Worm (Caenorhabditis elegans) whole organism, L4 larva: ENCODE results near the gene sru-27.

Experiments used
- D1046.2 ChIP-seq: fragments of 200-800 bp; sonication (Bioruptor generic); IDR thresholded peaks from 2 replicates; pipeline ENCODE4 v1.3.6; 2022; ENCODE audit warnings: missing genetic modification characterization, missing compliant biosample characterization
- F37D6.2 ChIP-seq: sonication (generic microtip); optimal IDR thresholded peaks from 2 replicates; lab custom pipeline; 2016; ENCODE audit warnings: mild to moderate bottlenecking, missing genetic modification characterization, missing compliant biosample characterization
- T26A8.4 ChIP-seq: fragments of 200-800 bp; sonication (Bioruptor generic); IDR thresholded peaks from 2 replicates; pipeline ENCODE4 v1.3.6; 2022; ENCODE audit warnings: missing genetic modification characterization, missing compliant biosample characterization
- Y105C5A.15 ChIP-seq: fragments of 200-800 bp; sonication (Bioruptor generic); IDR thresholded peaks from 2 replicates; pipeline ENCODE4 v1.3.6; 2022; ENCODE audit warnings: missing genetic modification characterization, missing compliant biosample characterization
- Y5F2A.4 ChIP-seq: fragments of 200-800 bp; sonication (Bioruptor generic); optimal IDR thresholded peaks from 2 replicates; lab custom pipeline; 2018; ENCODE audit warnings: mild to moderate bottlenecking, missing genetic modification characterization, missing compliant biosample characterization
- ama-1 ChIP-seq: fragments of 150-350 bp; optimal IDR thresholded peaks from 2 replicates; lab custom pipeline; 2014; ENCODE audit warnings: inconsistent platforms, mixed read lengths
- arid-1 ChIP-seq: fragments of 200-800 bp; sonication (Bioruptor generic); conservative IDR thresholded peaks from 2 replicates; pipeline ENCODE4 v1.3.6; 2022; ENCODE audit warnings: missing genetic modification reagents, missing genetic modification characterization, missing compliant biosample characterization
- ceh-20 ChIP-seq: fragments of 200-800 bp; sonication (Bioruptor generic); IDR thresholded peaks from 2 replicates; pipeline ENCODE4 v1.3.6; 2022; ENCODE audit warnings: missing genetic modification reagents, missing genetic modification characterization, missing compliant biosample characterization
- ceh-32 ChIP-seq: sonication (generic microtip); optimal IDR thresholded peaks from 2 replicates; lab custom pipeline; 2016; ENCODE audit warnings: mild to moderate bottlenecking, missing genetic modification characterization, missing compliant biosample characterization; ENCODE audit not compliant: poor library complexity
- ces-1 ChIP-seq: fragments of 150-350 bp; sonication (generic microtip); optimal IDR thresholded peaks from 4 replicates; lab custom pipeline; 2014; ENCODE audit warnings: missing biosample characterization, missing genetic modification reagents, missing genetic modification characterization
- cey-2 ChIP-seq: sonication (generic microtip); optimal IDR thresholded peaks from 3 replicates; lab custom pipeline; 2017; ENCODE audit warnings: missing genetic modification characterization, mild to moderate bottlenecking, missing compliant biosample characterization, antibody characterized with exemption, borderline replicate concordance; ENCODE audit not compliant: insufficient read depth
- daf-16 ChIP-seq, 3 experiments: sonication (generic microtip); optimal IDR thresholded peaks; 2 replicates each; lab custom pipeline; 2016 to 2017; ENCODE audit warnings: missing genetic modification characterization in 3 of 3, missing genetic modification reagents in 3 of 3, mild to moderate bottlenecking in 2 of 3, missing compliant biosample characterization in 2 of 3, missing biosample characterization in 1 of 3, moderate library complexity in 1 of 3
- daf-8 ChIP-seq: fragments of 200-800 bp; sonication (Bioruptor generic); IDR thresholded peaks from 2 replicates; pipeline ENCODE4 v1.3.6; 2022; ENCODE audit warnings: missing genetic modification characterization, missing compliant biosample characterization
- duxl-1 ChIP-seq: sonication (generic microtip); optimal IDR thresholded peaks from 2 replicates; lab custom pipeline; 2016; ENCODE audit warnings: mild to moderate bottlenecking, missing genetic modification characterization, moderate library complexity, missing compliant biosample characterization; ENCODE audit not compliant: poor library complexity
- hlh-30 ChIP-seq: sonication (generic microtip); optimal IDR thresholded peaks from 2 replicates; lab custom pipeline; 2017; ENCODE audit warnings: antibody characterized with exemption, mild to moderate bottlenecking, missing genetic modification characterization, missing compliant biosample characterization; ENCODE audit not compliant: insufficient read depth
- hmg-1.1 ChIP-seq: fragments of 200-800 bp; sonication (Bioruptor generic); IDR thresholded peaks from 2 replicates; pipeline ENCODE4 v1.3.6; 2022; ENCODE audit warnings: missing genetic modification reagents, missing genetic modification characterization, missing compliant biosample characterization
- lin-38 ChIP-seq: fragments of 200-800 bp; sonication (Bioruptor generic); IDR thresholded peaks from 2 replicates; pipeline ENCODE4 v1.3.6; 2022; ENCODE audit warnings: missing genetic modification reagents, missing genetic modification characterization, missing compliant biosample characterization
- mep-1 ChIP-seq: fragments of 150-350 bp; sonication (generic microtip); optimal IDR thresholded peaks from 3 replicates; lab custom pipeline; 2014; ENCODE audit warnings: missing biosample characterization, missing genetic modification characterization
- mes-2 ChIP-seq: sonication (generic microtip); optimal IDR thresholded peaks from 2 replicates; lab custom pipeline; 2016; ENCODE audit warnings: missing genotype, mild to moderate bottlenecking, missing genetic modification characterization, missing compliant biosample characterization; ENCODE audit not compliant: poor library complexity, severe bottlenecking
- nhr-11 ChIP-seq: fragments of 150-350 bp; optimal IDR thresholded peaks from 2 replicates; lab custom pipeline; 2014; ENCODE audit warnings: missing biosample characterization, missing genetic modification characterization
- nhr-237 ChIP-seq: sonication (generic microtip); optimal IDR thresholded peaks from 2 replicates; lab custom pipeline; 2017; ENCODE audit warnings: missing biosample characterization, missing genetic modification characterization
- nhr-28 ChIP-seq: fragments of 150-350 bp; optimal IDR thresholded peaks from 2 replicates; lab custom pipeline; 2014; ENCODE audit warnings: missing biosample characterization, missing genetic modification characterization
- pha-4 ChIP-seq, 2 experiments: fragments of 150-350 bp in 1 of 2; fragments of 200-800 bp in 1 of 2; sonication (Bioruptor generic) in 1 of 2; IDR thresholded peaks in 1 of 2; optimal IDR thresholded peaks in 1 of 2; 2 replicates each; pipeline versions ENCODE4 v1.3.6 to Lab custom; 2014 to 2022; ENCODE audit warnings: missing genetic modification characterization in 2 of 2, missing genetic modification reagents in 2 of 2, missing biosample characterization in 1 of 2, missing compliant biosample characterization in 1 of 2
- php-3 ChIP-seq: fragments of 200-800 bp; sonication (Bioruptor generic); IDR thresholded peaks from 2 replicates; pipeline ENCODE4 v1.3.6; 2022; ENCODE audit warnings: missing genetic modification reagents, missing genetic modification characterization, missing compliant biosample characterization
- sdz-12 ChIP-seq: fragments of 200-800 bp; sonication (Bioruptor generic); optimal IDR thresholded peaks from 2 replicates; lab custom pipeline; 2018; ENCODE audit warnings: mild to moderate bottlenecking, missing genetic modification characterization, missing compliant biosample characterization
- tag-97 ChIP-seq: fragments of 200-800 bp; sonication (Bioruptor generic); IDR thresholded peaks from 2 replicates; pipeline ENCODE4 v1.3.6; 2022; ENCODE audit warnings: missing genetic modification characterization, missing compliant biosample characterization
- unc-62 ChIP-seq, 3 experiments: fragments of 150-350 bp in 1 of 3; sonication (generic microtip); optimal IDR thresholded peaks in 2 of 3; peaks in 1 of 3; 1 replicate in 1 of 3; 2 replicates in 2 of 3; lab custom pipeline; 2014 to 2017; ENCODE audit warnings: missing biosample characterization in 3 of 3, missing genetic modification characterization in 3 of 3, missing genetic modification reagents in 3 of 3, missing genotype in 1 of 3
- zag-1 ChIP-seq: fragments of 150-350 bp; optimal IDR thresholded peaks from 2 replicates; lab custom pipeline; 2014; ENCODE audit warnings: missing biosample characterization, missing genetic modification characterization
- zfp-2 ChIP-seq: sonication (generic microtip); optimal IDR thresholded peaks from 2 replicates; lab custom pipeline; 2016; ENCODE audit warnings: mild to moderate bottlenecking, missing genetic modification characterization, missing compliant biosample characterization
- zfp-3 ChIP-seq: fragments of 200-800 bp; sonication (Bioruptor generic); conservative IDR thresholded peaks from 2 replicates; pipeline ENCODE4 v1.3.6; 2022; ENCODE audit warnings: missing genetic modification reagents, missing genetic modification characterization, missing compliant biosample characterization
- zip-2 ChIP-seq: fragments of 150-350 bp; optimal IDR thresholded peaks from 2 replicates; lab custom pipeline; 2014; ENCODE audit warnings: missing biosample characterization, missing genetic modification characterization
- ztf-11 ChIP-seq: fragments of 150-350 bp; optimal IDR thresholded peaks from 2 replicates; lab custom pipeline; 2014; ENCODE audit warnings: missing biosample characterization, missing genetic modification characterization
- ztf-7 ChIP-seq: fragments of 150-350 bp; optimal IDR thresholded peaks from 2 replicates; lab custom pipeline; 2014; ENCODE audit warnings: missing biosample characterization, missing genetic modification characterization

sru-27 gene

ce11 chrV:1474486-1475125 is 24.6 kb upstream of the sru-27 start, which contains the start of the genes F53E2.2 and unc-60 (continued):
- no peak for TF ChIP-seq tag-97 (GFP tag; lab: Robert Waterston, UW)
- TF ChIP-seq zag-1 (tag; lab: Kevin White, UChicago), result no peak
- TF ChIP-seq D1046.2, result no peak
- no peak for TF ChIP-seq daf-8 (GFP tag; lab: Robert Waterston, UW)
- TF ChIP-seq ces-1, result peak; percentile 16
- TF ChIP-seq pha-4 (GFP tag; IDR thresholded peaks at IDR 0.05; lab: Robert Waterston, UW), result peak; percentile 61; the same call in 1 of the 2 replicates
- TF ChIP-seq pha-4 (tag; optimal IDR thresholded peaks at IDR 0.05; lab: Kevin White, UChicago), result no peak
- peak; percentile 48 for TF ChIP-seq lin-38 (GFP tag; lab: Robert Waterston, UW)
- peak; percentile 53 for TF ChIP-seq nhr-28 (tag; lab: Kevin White, UChicago)
- no peak for TF ChIP-seq zfp-2 (tag; lab: Kevin White, UChicago)
- peak; percentile 84 for TF ChIP-seq hmg-1.1 (GFP tag; lab: Robert Waterston, UW)
- no peak for TF ChIP-seq Y5F2A.4
- peak in 1 of 2 experiments; percentile 92 for TF ChIP-seq unc-62 (GFP tag; optimal IDR thresholded peaks at IDR 0.05 in 1 of 2; lab: Kevin White, UChicago)
- no peak for TF ChIP-seq unc-62 (tag; optimal IDR thresholded peaks at IDR 0.05; lab: Kevin White, UChicago)
- no peak for TF ChIP-seq php-3 (GFP tag; lab: Robert Waterston, UW)
- TF ChIP-seq ceh-20 (GFP tag; lab: Robert Waterston, UW), result 0 out of 2 replicates have a peak, but pooled peaks have one; percentile 29
- no peak for TF ChIP-seq ceh-32

- TF ChIP-seq arid-1 (peak; percentile 36; the same call in 1 of the 2 replicates), sdz-12 (GFP tag; lab: Kevin White, UChicago) (no peak), mep-1 (tag; lab: Kevin White, UChicago) (peak; percentile 1), lin-38 (GFP tag; lab: Robert Waterston, UW) (peak; percentile 47; the same call in 1 of the 2 replicates), Y105C5A.15 (0 out of 2 replicates have a peak, but pooled peaks have one; percentile 16)
Measured at ce11 chrV:1476284-1476792, 22.9 kb upstream of the sru-27 start.

- TF ChIP-seq mep-1 (tag; lab: Kevin White, UChicago) (no peak), ama-1 (lab: Kevin White, UChicago) (peak; percentile 21), mes-2 (tag; lab: Kevin White, UChicago) (peak; percentile 4)
Measured at ce11 chrV:1476841-1477240, 22.4 kb upstream of the sru-27 start.

ce11 chrV:1480841-1481240 is 18.4 kb upstream of the sru-27 start:
- no peak for TF ChIP-seq F37D6.2
- TF ChIP-seq zfp-3 (GFP tag; lab: Robert Waterston, UW), result no peak
- TF ChIP-seq unc-62 (GFP tag; optimal IDR thresholded peaks at IDR 0.05 in 1 of 2; lab: Kevin White, UChicago), result no peak
- TF ChIP-seq unc-62 (tag; optimal IDR thresholded peaks at IDR 0.05; lab: Kevin White, UChicago), result no peak
- no peak for TF ChIP-seq nhr-237 (tag; lab: Kevin White, UChicago)
- no peak for TF ChIP-seq arid-1
- TF ChIP-seq ztf-11, result no peak
- TF ChIP-seq T26A8.4 (GFP tag; lab: Robert Waterston, UW), result no peak
- TF ChIP-seq duxl-1 (tag; lab: Kevin White, UChicago), result no peak
- no peak for TF ChIP-seq ceh-32
- no peak for TF ChIP-seq ztf-7 (tag; lab: Kevin White, UChicago)
- no peak for TF ChIP-seq hlh-30 (tag; lab: Kevin White, UChicago)
- TF ChIP-seq nhr-11 (tag; lab: Kevin White, UChicago), result peak; percentile 39
- no peak for TF ChIP-seq zip-2 (tag; lab: Kevin White, UChicago)
- TF ChIP-seq daf-16 (GFP tag; optimal IDR thresholded peaks at IDR 0.05; lab: Kevin White, UChicago), result peak in 1 of 2 experiments; percentile 1
- TF ChIP-seq daf-16 (tag; optimal IDR thresholded peaks at IDR 0.05; lab: Kevin White, UChicago), result no peak
- no peak for TF ChIP-seq cey-2 (tag; lab: Kevin White, UChicago)
- TF ChIP-seq, all 104 proteins: peak for 2
